Fruit fly (Drosophila melanogaster) whole organism, prepupa: ENCODE data around the gene fru.

Source experiments
- Blimp-1 ChIP-seq: fragments of 200-800 bp; sonication (Bioruptor generic); optimal IDR thresholded peaks from 3 replicates; lab custom pipeline; 2017; ENCODE audit warnings: missing biosample characterization, missing genetic modification characterization, mild to moderate bottlenecking, moderate library complexity, missing genetic modification reagents
- CG10631 ChIP-seq: fragments of 200-800 bp; sonication (Bioruptor generic); optimal IDR thresholded peaks from 2 replicates; lab custom pipeline; 2016; ENCODE audit warnings: missing biosample characterization, missing genetic modification characterization
- CG10669 ChIP-seq: fragments of 200-800 bp; sonication (Bioruptor generic); optimal IDR thresholded peaks from 3 replicates; lab custom pipeline; 2018; ENCODE audit warnings: missing biosample characterization, mild to moderate bottlenecking, missing genetic modification characterization, moderate library complexity
- CG11294 ChIP-seq: fragments of 200-800 bp; sonication (Bioruptor generic); IDR thresholded peaks from 2 replicates; pipeline ENCODE4 v1.3.6; 2022; ENCODE audit warnings: missing biosample characterization, missing genetic modification characterization
- CG11762 ChIP-seq: fragments of 200-800 bp; sonication (Bioruptor generic); optimal IDR thresholded peaks from 3 replicates; lab custom pipeline; 2016; ENCODE audit warnings: missing biosample characterization, missing genetic modification characterization; ENCODE audit not compliant: insufficient read depth
- CG15336 ChIP-seq: fragments of 200-800 bp; sonication (Bioruptor generic); IDR thresholded peaks from 2 replicates; pipeline ENCODE4 v1.3.6; 2022; ENCODE audit warnings: missing biosample characterization, missing genetic modification characterization
- CG1621 ChIP-seq: fragments of 200-800 bp; sonication (Bioruptor generic); optimal IDR thresholded peaks from 3 replicates; lab custom pipeline; 2018; ENCODE audit warnings: missing biosample characterization, mild to moderate bottlenecking, missing genetic modification characterization
- CG3032 ChIP-seq: fragments of 200-800 bp; optimal IDR thresholded peaks from 2 replicates; lab custom pipeline; 2019; ENCODE audit warnings: missing biosample characterization, mild to moderate bottlenecking, missing genetic modification characterization, moderate library complexity
- CG31627 ChIP-seq: fragments of 200-800 bp; sonication (Bioruptor generic); optimal IDR thresholded peaks from 3 replicates; lab custom pipeline; 2016; ENCODE audit warnings: missing biosample characterization, missing genetic modification characterization
- CG34406 ChIP-seq: fragments of 200-800 bp; sonication (Bioruptor generic); optimal IDR thresholded peaks from 3 replicates; lab custom pipeline; 2016; ENCODE audit warnings: missing biosample characterization, missing genetic modification characterization
- CG6163 ChIP-seq: fragments of 200-800 bp; sonication (Bioruptor generic); IDR thresholded peaks from 3 replicates; pipeline ENCODE4 v1.3.6; 2022; ENCODE audit warnings: missing biosample characterization, missing genetic modification characterization
- CG6276 ChIP-seq: fragments of 200-800 bp; sonication (Bioruptor generic); optimal IDR thresholded peaks from 2 replicates; lab custom pipeline; 2017; ENCODE audit warnings: missing biosample characterization, mild to moderate bottlenecking, missing genetic modification characterization
- CG6792 ChIP-seq: fragments of 200-800 bp; sonication (Bioruptor generic); optimal IDR thresholded peaks from 3 replicates; lab custom pipeline; 2016; ENCODE audit warnings: missing biosample characterization, missing genetic modification characterization
- CG6808 ChIP-seq: fragments of 200-800 bp; sonication (Bioruptor generic); optimal IDR thresholded peaks from 3 replicates; lab custom pipeline; 2017; ENCODE audit warnings: missing biosample characterization, missing genetic modification characterization, mild to moderate bottlenecking, moderate library complexity, missing genetic modification reagents
- CG6854 ChIP-seq: fragments of 200-800 bp; sonication (Bioruptor generic); optimal IDR thresholded peaks from 2 replicates; lab custom pipeline; 2017; ENCODE audit warnings: missing biosample characterization, mild to moderate bottlenecking, missing genetic modification characterization
- CG7368 ChIP-seq: fragments of 200-800 bp; sonication (Bioruptor generic); optimal IDR thresholded peaks from 3 replicates; lab custom pipeline; 2016; ENCODE audit warnings: missing biosample characterization, missing genetic modification characterization
- CG9139 ChIP-seq: fragments of 200-800 bp; sonication (Bioruptor generic); optimal IDR thresholded peaks from 3 replicates; lab custom pipeline; 2017; ENCODE audit warnings: missing biosample characterization, mild to moderate bottlenecking, missing genetic modification characterization
- Eip75B ChIP-seq: fragments of 200-800 bp; sonication (Bioruptor generic); optimal IDR thresholded peaks from 3 replicates; lab custom pipeline; 2016; ENCODE audit warnings: missing biosample characterization, missing genetic modification characterization
- Eip78C ChIP-seq: fragments of 200-800 bp; sonication (Bioruptor generic); peaks from one replicate; lab custom pipeline; 2016; ENCODE audit warnings: missing biosample characterization, missing genetic modification characterization
- Eip93F ChIP-seq: fragments of 200-800 bp; sonication (Bioruptor generic); optimal IDR thresholded peaks from 2 replicates; lab custom pipeline; 2016; ENCODE audit warnings: missing biosample characterization, mild to moderate bottlenecking, missing genetic modification characterization
- Ets21C ChIP-seq: fragments of 200-800 bp; sonication (Bioruptor generic); optimal IDR thresholded peaks from 3 replicates; lab custom pipeline; 2016; ENCODE audit warnings: missing biosample characterization, missing genetic modification characterization
- Gug ChIP-seq: fragments of 200-800 bp; sonication (Bioruptor generic); IDR thresholded peaks from 2 replicates; pipeline ENCODE4 v1.3.6; 2022; ENCODE audit warnings: missing biosample characterization, missing genetic modification characterization
- Hr38 ChIP-seq: sonication (Bioruptor generic); optimal IDR thresholded peaks from 2 replicates; lab custom pipeline; 2016; ENCODE audit warnings: missing biosample characterization, missing genetic modification characterization
- Hr39 ChIP-seq: fragments of 200-800 bp; sonication (Bioruptor generic); optimal IDR thresholded peaks from 2 replicates; lab custom pipeline; 2016; ENCODE audit warnings: missing biosample characterization, missing genetic modification characterization
- Lpt ChIP-seq: fragments of 200-800 bp; sonication (Bioruptor generic); optimal IDR thresholded peaks from 3 replicates; lab custom pipeline; 2016; ENCODE audit warnings: missing biosample characterization, missing genetic modification characterization
- Smox ChIP-seq: fragments of 200-800 bp; sonication (Bioruptor generic); optimal IDR thresholded peaks from 3 replicates; lab custom pipeline; 2016; ENCODE audit warnings: missing biosample characterization, missing genetic modification characterization
- Sox102F ChIP-seq: fragments of 200-800 bp; sonication (Bioruptor generic); optimal IDR thresholded peaks from 2 replicates; lab custom pipeline; 2016; ENCODE audit warnings: missing biosample characterization, mild to moderate bottlenecking, missing genetic modification characterization
- Sox14 ChIP-seq: fragments of 200-800 bp; sonication (Bioruptor generic); optimal IDR thresholded peaks from 3 replicates; lab custom pipeline; 2016; ENCODE audit warnings: missing biosample characterization, missing genetic modification characterization
- Sox15 ChIP-seq: fragments of 200-800 bp; sonication (Bioruptor generic); optimal IDR thresholded peaks from 3 replicates; lab custom pipeline; 2016; ENCODE audit warnings: missing biosample characterization, missing genetic modification characterization
- achi ChIP-seq: fragments of 200-800 bp; sonication (Bioruptor generic); optimal IDR thresholded peaks from 3 replicates; lab custom pipeline; 2016; ENCODE audit warnings: missing biosample characterization, missing genetic modification characterization
- acj6 ChIP-seq: fragments of 200-800 bp; sonication (Bioruptor generic); optimal IDR thresholded peaks from 3 replicates; lab custom pipeline; 2016; ENCODE audit warnings: missing biosample characterization, missing genetic modification characterization
- cyc ChIP-seq: fragments of 200-800 bp; sonication (Bioruptor generic); optimal IDR thresholded peaks from 3 replicates; lab custom pipeline; 2016; ENCODE audit warnings: missing biosample characterization, missing genetic modification characterization
- dsx ChIP-seq: fragments of 200-800 bp; optimal IDR thresholded peaks from 3 replicates; lab custom pipeline; 2019; ENCODE audit warnings: missing biosample characterization, mild to moderate bottlenecking, missing genetic modification characterization, moderate library complexity; ENCODE audit not compliant: poor library complexity, severe bottlenecking
- eg ChIP-seq: fragments of 200-800 bp; sonication (Bioruptor generic); IDR thresholded peaks from 3 replicates; pipeline ENCODE4 v1.3.6; 2022; ENCODE audit warnings: missing biosample characterization, missing genetic modification characterization
- esn ChIP-seq: fragments of 200-800 bp; sonication (Bioruptor generic); optimal IDR thresholded peaks from 2 replicates; lab custom pipeline; 2016; ENCODE audit warnings: missing biosample characterization, mild to moderate bottlenecking, missing genetic modification characterization, moderate library complexity
- fd59A ChIP-seq: fragments of 200-800 bp; sonication (Bioruptor generic); optimal IDR thresholded peaks from 2 replicates; lab custom pipeline; 2017; ENCODE audit warnings: missing biosample characterization, mild to moderate bottlenecking, missing genetic modification characterization, missing genetic modification reagents
- fd85E ChIP-seq: fragments of 200-800 bp; sonication (Bioruptor generic); optimal IDR thresholded peaks from 3 replicates; lab custom pipeline; 2016; ENCODE audit warnings: missing biosample characterization, missing genetic modification characterization
- fkh ChIP-seq: fragments of 200-800 bp; sonication (Bioruptor generic); optimal IDR thresholded peaks from 3 replicates; lab custom pipeline; 2017; ENCODE audit warnings: missing biosample characterization, mild to moderate bottlenecking, missing genetic modification characterization, moderate library complexity
- lz ChIP-seq: fragments of 200-800 bp; sonication (Bioruptor generic); optimal IDR thresholded peaks from 3 replicates; lab custom pipeline; 2016; ENCODE audit warnings: missing biosample characterization, missing genetic modification characterization
- net ChIP-seq: fragments of 200-800 bp; sonication (Bioruptor generic); optimal IDR thresholded peaks from 3 replicates; lab custom pipeline; 2016; ENCODE audit warnings: missing biosample characterization, missing genetic modification characterization
- pdm3 ChIP-seq: fragments of 200-800 bp; sonication (Bioruptor generic); optimal IDR thresholded peaks from 3 replicates; lab custom pipeline; 2016; ENCODE audit warnings: missing biosample characterization, missing genetic modification characterization
- ss ChIP-seq, 2 experiments: fragments of 200-800 bp; sonication (Bioruptor generic); optimal IDR thresholded peaks; 2 replicates in 1 of 2; 3 replicates in 1 of 2; lab custom pipeline; 2017 to 2018; ENCODE audit warnings: mild to moderate bottlenecking in 2 of 2, missing biosample characterization in 2 of 2, missing genetic modification characterization in 2 of 2, moderate library complexity in 1 of 2
- vri ChIP-seq: fragments of 200-800 bp; sonication (Bioruptor generic); optimal IDR thresholded peaks from 3 replicates; lab custom pipeline; 2016; ENCODE audit warnings: missing biosample characterization, mild to moderate bottlenecking, missing genetic modification characterization

Gene fru

DNA sequence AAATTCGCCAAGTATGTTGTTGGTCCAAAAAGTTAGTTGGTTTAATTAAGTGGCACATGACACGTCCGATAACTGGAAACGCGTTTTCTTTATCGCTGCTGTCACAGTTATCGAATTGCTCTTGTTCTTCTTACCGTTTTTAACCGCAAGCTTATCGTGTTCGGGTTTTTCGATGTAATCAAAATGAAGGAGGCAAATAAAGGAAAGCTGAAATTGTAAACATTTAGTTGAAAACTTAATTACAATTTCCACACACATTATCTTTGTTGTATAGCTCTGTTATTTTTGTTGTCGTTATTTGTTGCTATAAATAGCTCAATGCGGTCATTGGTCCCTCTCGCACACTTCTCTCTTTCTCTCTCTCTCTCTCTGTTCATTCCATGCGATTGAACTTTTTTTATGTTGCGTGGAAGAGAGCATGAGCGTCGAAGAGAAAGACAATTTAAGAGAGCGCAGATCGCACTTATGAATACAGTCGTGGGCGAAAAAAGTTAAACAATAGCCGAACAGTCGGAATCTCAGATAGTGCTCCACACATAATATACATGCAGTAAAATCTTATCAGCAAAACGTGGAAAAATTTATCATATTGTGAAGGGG lies 40.0 kb upstream of the fru start (continued):
- TF ChIP-seq Lpt (GFP tag; lab: Kevin White, UChicago), result no peak
- peak; percentile 42; the same call in 2 of the 3 replicates for TF ChIP-seq CG6163
- TF ChIP-seq fkh (GFP tag; lab: Kevin White, UChicago), result peak; percentile 56
- TF ChIP-seq Sox102F, result no peak
- peak; percentile 19 for TF ChIP-seq Ets21C
- TF ChIP-seq vri (GFP tag; lab: Kevin White, UChicago), result peak; percentile 44
- TF ChIP-seq net, result peak; percentile 53
- peak; percentile 24 for TF ChIP-seq acj6 (GFP tag; lab: Kevin White, UChicago)
- TF ChIP-seq CG3032 (tag; lab: Kevin White, UChicago), result no peak
- peak; percentile 68 for TF ChIP-seq CG15336
- TF ChIP-seq Sox14 (GFP tag; lab: Kevin White, UChicago), result peak; percentile 24
- peak; percentile 26 for TF ChIP-seq pdm3 (GFP tag; lab: Kevin White, UChicago)
- peak; percentile 11 for TF ChIP-seq Sox15 (GFP tag; lab: Kevin White, UChicago)
- no peak for TF ChIP-seq CG10669 (GFP tag; lab: Kevin White, UChicago)
- TF ChIP-seq CG6276, result no peak
- TF ChIP-seq lz, result peak; percentile 22
- TF ChIP-seq achi (GFP tag; lab: Kevin White, UChicago), result peak; percentile 37

DNA sequence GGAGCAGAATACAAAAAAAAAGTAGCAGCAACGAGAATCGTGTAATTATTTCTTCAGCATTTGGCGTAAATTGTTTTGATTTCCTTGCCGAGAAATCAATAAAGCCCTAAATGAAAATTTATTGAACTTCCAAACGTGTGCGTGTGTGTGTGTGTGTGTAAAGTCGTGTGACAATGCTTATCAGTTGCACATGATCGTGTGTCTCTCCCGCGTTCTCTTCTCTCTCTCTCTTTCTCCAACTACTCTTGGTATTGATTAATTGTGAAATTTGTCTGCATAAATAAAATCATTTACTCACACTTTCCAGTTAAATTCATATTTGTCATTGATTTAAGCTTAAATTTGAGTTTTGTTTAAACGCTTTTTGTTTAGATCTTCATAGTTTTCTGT lies 39.2 kb upstream of the fru start:
- TF ChIP-seq CG1621 (tag; lab: Kevin White, UChicago) (no peak), cyc (GFP tag; lab: Kevin White, UChicago) (no peak), Hr39 (GFP tag; lab: Kevin White, UChicago) (no peak), fkh (GFP tag; lab: Kevin White, UChicago) (no peak), dsx (GFP tag; lab: Kevin White, UChicago) (no peak), CG10631 (GFP tag; lab: Kevin White, UChicago) (no peak), Blimp-1 (GFP tag; lab: Kevin White, UChicago) (no peak), CG6163 (no peak), ss (GFP tag; optimal IDR thresholded peaks at IDR 0.05; lab: Kevin White, UChicago) (no peak), fd85E (GFP tag; lab: Kevin White, UChicago) (no peak), CG34406 (GFP tag; lab: Kevin White, UChicago) (no peak), Eip78C (no peak), CG6808 (GFP tag; lab: Kevin White, UChicago) (no peak), eg (no peak), esn (GFP tag; lab: Kevin White, UChicago) (no peak), Eip75B (GFP tag; lab: Kevin White, UChicago) (no peak), Smox (GFP tag; lab: Kevin White, UChicago) (no peak), CG9139 (GFP tag; lab: Kevin White, UChicago) (no peak)

DNA sequence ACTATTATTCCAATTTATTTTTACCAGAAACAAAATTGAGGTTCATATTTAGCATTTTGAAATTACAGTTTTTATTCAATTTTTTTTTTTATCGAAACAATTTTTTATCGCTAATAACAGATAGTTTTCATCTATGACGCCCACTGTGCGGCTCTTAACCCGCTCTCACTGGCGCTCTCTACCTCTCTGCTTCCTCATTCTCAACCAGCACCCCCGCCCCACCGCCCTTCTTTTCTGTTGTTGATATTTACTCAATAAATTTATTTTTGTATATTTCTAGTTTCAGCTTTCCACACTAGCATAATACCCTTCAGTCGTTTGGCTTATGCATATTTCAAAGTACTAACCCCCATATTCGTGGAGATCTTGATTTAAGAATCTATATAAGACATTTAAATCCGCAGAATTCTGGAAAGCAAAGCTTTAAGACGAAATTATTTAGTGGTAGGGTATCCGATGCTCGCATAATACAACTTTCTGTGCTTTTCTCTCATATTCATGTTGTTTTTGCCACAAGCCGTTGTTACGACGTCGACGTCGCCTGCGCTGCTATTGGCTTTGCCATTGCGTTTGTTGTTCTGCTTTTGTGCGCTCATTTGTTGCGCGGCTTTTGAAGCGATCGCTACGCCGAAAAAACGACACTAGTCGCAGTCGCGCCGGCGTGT lies 38.6 kb upstream of the fru start:
- peak; percentile 76 for TF ChIP-seq Smox (GFP tag; lab: Kevin White, UChicago)
- TF ChIP-seq cyc (GFP tag; lab: Kevin White, UChicago), result peak; percentile 85
- TF ChIP-seq fd59A (GFP tag; lab: Kevin White, UChicago), result peak; percentile 85
- peak; percentile 84 for TF ChIP-seq CG7368 (GFP tag; lab: Kevin White, UChicago)
- TF ChIP-seq dsx (GFP tag; lab: Kevin White, UChicago), result peak; percentile 84
- peak; percentile 84 for TF ChIP-seq Sox102F
- peak; percentile 88 for TF ChIP-seq CG1621 (tag; lab: Kevin White, UChicago)
- peak; percentile 91 for TF ChIP-seq Sox14 (GFP tag; lab: Kevin White, UChicago)
- peak; percentile 87 for TF ChIP-seq Gug (GFP tag; lab: Robert Waterston, UW)
- TF ChIP-seq CG6792 (GFP tag; lab: Kevin White, UChicago), result peak; percentile 89
- TF ChIP-seq CG6854 (GFP tag; lab: Kevin White, UChicago), result no peak
- TF ChIP-seq CG34406 (GFP tag; lab: Kevin White, UChicago), result peak; percentile 84
- TF ChIP-seq vri (GFP tag; lab: Kevin White, UChicago), result peak; percentile 72
- peak; percentile 74 for TF ChIP-seq CG11762 (GFP tag; lab: Kevin White, UChicago)
- TF ChIP-seq acj6 (GFP tag; lab: Kevin White, UChicago), result peak; percentile 87
- peak; percentile 87 for TF ChIP-seq CG6163
- TF ChIP-seq esn (GFP tag; lab: Kevin White, UChicago), result peak; percentile 84
- no peak for TF ChIP-seq Hr38
- peak; percentile 76 for TF ChIP-seq CG9139 (GFP tag; lab: Kevin White, UChicago)
- peak; percentile 27 for TF ChIP-seq Blimp-1 (GFP tag; lab: Kevin White, UChicago)
- peak; percentile 94 for TF ChIP-seq pdm3 (GFP tag; lab: Kevin White, UChicago)
- TF ChIP-seq Eip93F (GFP tag; lab: Kevin White, UChicago), result peak; percentile 23
- peak; percentile 94 for TF ChIP-seq net
- TF ChIP-seq CG10631 (GFP tag; lab: Kevin White, UChicago), result peak; percentile 89
- TF ChIP-seq Eip75B (GFP tag; lab: Kevin White, UChicago), result peak; percentile 85
- TF ChIP-seq CG11294 (GFP tag; lab: Robert Waterston, UW), result peak; percentile 81
- peak; percentile 88 for TF ChIP-seq Lpt (GFP tag; lab: Kevin White, UChicago)
- peak; percentile 90 for TF ChIP-seq eg
- peak; percentile 84 for TF ChIP-seq CG31627
